Worm (Caenorhabditis elegans) whole organism, L2 larva: ENCODE results near the gene T10H9.8.

Source experiments
- ZK546.5 ChIP-seq: sonication (generic microtip); optimal IDR thresholded peaks from 2 replicates; lab custom pipeline; 2017; ENCODE audit warnings: missing biosample characterization, missing genetic modification characterization
- blmp-1 ChIP-seq: sonication (generic microtip); optimal IDR thresholded peaks from 2 replicates; lab custom pipeline; 2017; ENCODE audit warnings: missing genetic modification characterization, mild to moderate bottlenecking, missing compliant biosample characterization, antibody characterized with exemption, moderate library complexity; ENCODE audit not compliant: insufficient read depth
- crh-2 ChIP-seq: sonication (generic microtip); optimal IDR thresholded peaks from 2 replicates; lab custom pipeline; 2017; ENCODE audit warnings: missing biosample characterization, missing genetic modification characterization
- fos-1 ChIP-seq: fragments of 150-350 bp; optimal IDR thresholded peaks from 2 replicates; lab custom pipeline; 2014; ENCODE audit warnings: missing biosample characterization, missing genetic modification characterization
- unc-62 ChIP-seq: fragments of 150-350 bp; optimal IDR thresholded peaks from 2 replicates; lab custom pipeline; 2014; ENCODE audit warnings: missing biosample characterization, missing genetic modification reagents, missing genetic modification characterization
- zag-1 ChIP-seq: fragments of 150-350 bp; optimal IDR thresholded peaks from 2 replicates; lab custom pipeline; 2014; ENCODE audit warnings: missing biosample characterization, missing genetic modification characterization
- ztf-11 ChIP-seq: sonication (generic microtip); optimal IDR thresholded peaks from 2 replicates; lab custom pipeline; 2017; ENCODE audit warnings: missing biosample characterization, missing genetic modification characterization

ce11 chrV:6688392-6688791 is 36.2 kb downstream of the T10H9.8 start, which contains the start of gene K11G9.5:
- TF ChIP-seq ztf-11 (no peak), blmp-1 (no peak), fos-1 (no peak), unc-62 (GFP tag; lab: Kevin White, UChicago) (no peak), crh-2 (no peak), ZK546.5 (tag; lab: Kevin White, UChicago) (no peak), zag-1 (tag; lab: Kevin White, UChicago) (no peak)
